Worm (Caenorhabditis elegans): ENCODE measurements around the gene F46B3.14.

Gene F46B3.14

ce11 chrV:20626043-20626761 lies 5.0 kb downstream of the F46B3.14 start, which contains the start of the genes F46B3.9 and srz-18:
Gene F46B3.9, minus strand, starts transcription at chrV:20626143.
Gene srz-18, plus strand, starts transcription at chrV:20626711.
- no peak for TF ChIP-seq attf-5 (GFP tag; optimal IDR thresholded peaks at IDR 0.05)

- TF ChIP-seq unc-130 (GFP tag; optimal IDR thresholded peaks at IDR 0.05), result no peak
- TF ChIP-seq hsf-1 (GFP tag; IDR thresholded peaks at IDR 0.05), result no peak
- no peak for TF ChIP-seq lsy-27 (tag; optimal IDR thresholded peaks at IDR 0.05; ENCODE audit: borderline replicate concordance, insufficient read depth)
- no peak for TF ChIP-seq sea-2 (GFP tag; IDR thresholded peaks at IDR 0.05)
- TF ChIP-seq lag-1 (GFP tag; IDR thresholded peaks at IDR 0.05), result no peak
- TF ChIP-seq somi-1 (GFP tag; optimal IDR thresholded peaks at IDR 0.05), result no peak
- TF ChIP-seq K12H6.12 (tag; optimal IDR thresholded peaks at IDR 0.05), result no peak
- TF ChIP-seq let-607 (tag; optimal IDR thresholded peaks at IDR 0.05), result no peak
- TF ChIP-seq nhr-90 (tag; optimal IDR thresholded peaks at IDR 0.05), result no peak
- TF ChIP-seq efl-1 (GFP tag; optimal IDR thresholded peaks at IDR 0.05), result no peak
- TF ChIP-seq zim-3 (tag; optimal IDR thresholded peaks at IDR 0.05), result no peak
- no peak for TF ChIP-seq nfya-2 (GFP tag; IDR thresholded peaks at IDR 0.05)
- TF ChIP-seq aptf-2 (GFP tag; conservative IDR thresholded peaks at IDR 0.05), result no peak
Observed at ce11 chrV:20625260-20625659, 5.9 kb downstream of the F46B3.14 start.

DNA sequence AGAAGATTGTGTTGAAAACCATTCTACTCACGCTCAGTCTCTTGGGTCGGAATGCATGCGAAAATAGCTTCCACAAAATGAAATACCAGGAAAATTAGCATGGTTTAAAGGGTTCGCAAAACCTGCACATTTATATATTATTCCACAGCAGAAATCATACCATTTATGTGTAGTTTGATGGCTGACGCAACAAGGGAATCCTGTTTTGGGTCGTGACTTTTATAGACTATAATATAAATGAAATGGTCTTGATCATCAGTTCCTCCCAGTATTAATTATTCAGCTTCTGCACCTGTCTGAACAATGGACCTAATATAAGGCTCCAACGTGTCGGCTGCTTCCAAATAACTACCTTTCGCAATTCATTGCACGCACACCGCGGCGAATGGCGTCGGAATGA lies 8.1 kb downstream of the F46B3.14 start, which contains the start of gene F46B3.8:
Gene F46B3.8, minus strand, starts transcription at position 101 of the 400 bp plus-strand sequence.
- no peak for TF ChIP-seq F55B11.4 (tag; optimal IDR thresholded peaks at IDR 0.05; ENCODE audit: borderline replicate concordance, insufficient read depth)
- no peak for TF ChIP-seq Y67H2A.10 (GFP tag; conservative IDR thresholded peaks at IDR 0.05)
- TF ChIP-seq B0019.2 (GFP tag; conservative IDR thresholded peaks at IDR 0.05), result no peak
- no peak for TF ChIP-seq lin-35 (GFP tag; optimal IDR thresholded peaks at IDR 0.05)
- no peak for TF ChIP-seq attf-3 (GFP tag; conservative IDR thresholded peaks at IDR 0.05)
- TF ChIP-seq zfh-2 (GFP tag; conservative IDR thresholded peaks at IDR 0.05), result no peak
- TF ChIP-seq hlh-12 (tag; optimal IDR thresholded peaks at IDR 0.05), result no peak
- no peak for TF ChIP-seq lir-1 (GFP tag; conservative IDR thresholded peaks at IDR 0.05)
- no peak for TF ChIP-seq nhr-80 (tag; optimal IDR thresholded peaks at IDR 0.05)
- TF ChIP-seq xnd-1 (tag; optimal IDR thresholded peaks at IDR 0.05), result no peak
- no peak for TF ChIP-seq lsy-27 (tag; optimal IDR thresholded peaks at IDR 0.05; ENCODE audit: borderline replicate concordance, insufficient read depth)
- TF ChIP-seq sea-2 (GFP tag; IDR thresholded peaks at IDR 0.05), result no peak
- no peak for TF ChIP-seq T07F8.4 (tag; optimal IDR thresholded peaks at IDR 0.05)
- no peak for TF ChIP-seq madf-8 (GFP tag; conservative IDR thresholded peaks at IDR 0.05)
- no peak for TF ChIP-seq snpc-1.1 (tag; optimal IDR thresholded peaks at IDR 0.05; ENCODE audit: insufficient read depth)
- no peak for TF ChIP-seq atf-7 (tag; optimal IDR thresholded peaks at IDR 0.05)
- no peak for TF ChIP-seq F22D6.2 (tag; optimal IDR thresholded peaks at IDR 0.05)
- TF ChIP-seq nhr-90 (tag; optimal IDR thresholded peaks at IDR 0.05), result no peak

- TF ChIP-seq unc-62 (GFP tag; optimal IDR thresholded peaks at IDR 0.05) (no peak), lsl-1 (GFP tag; optimal IDR thresholded peaks at IDR 0.05) (no peak)
Observed at ce11 chrV:20618632-20619031, 12.5 kb downstream of the F46B3.14 start, which contains the start of gene F46B3.7. Gene F46B3.7, minus strand, starts transcription at chrV:20618732.
